Worm (Caenorhabditis elegans) whole organism, mixed stage, embryonic: ENCODE measurements around the gene Y50D7A.8.
A peak's percentile ranks its signal among the peaks of the same experiment; 100 is the strongest.

Experiments
- M03D4.4 ChIP-seq: sonication (generic microtip); optimal IDR thresholded peaks from 2 replicates; lab custom pipeline; 2017; ENCODE audit warnings: mild to moderate bottlenecking, missing genetic modification characterization, missing compliant biosample characterization
- bed-3 ChIP-seq: fragments of 200-800 bp; sonication (Bioruptor generic); optimal IDR thresholded peaks from 3 replicates; lab custom pipeline; 2018; ENCODE audit warnings: mild to moderate bottlenecking, missing genetic modification characterization, moderate library complexity, missing compliant biosample characterization
- ceh-39 ChIP-seq: fragments of 150-350 bp; optimal IDR thresholded peaks from 2 replicates; lab custom pipeline; 2014; ENCODE audit warnings: missing biosample characterization, missing genetic modification characterization
- ceh-43 ChIP-seq: fragments of 200-800 bp; sonication (Bioruptor generic); optimal IDR thresholded peaks from 2 replicates; lab custom pipeline; 2018; ENCODE audit warnings: mild to moderate bottlenecking, missing genetic modification characterization, moderate library complexity, missing compliant biosample characterization
- ceh-83 ChIP-seq: fragments of 200-800 bp; sonication (Bioruptor generic); optimal IDR thresholded peaks from 2 replicates; lab custom pipeline; 2018; ENCODE audit warnings: mild to moderate bottlenecking, missing genetic modification characterization, missing compliant biosample characterization
- ces-1 ChIP-seq: fragments of 150-350 bp; optimal IDR thresholded peaks from 2 replicates; lab custom pipeline; 2014; ENCODE audit warnings: missing biosample characterization, missing genetic modification reagents, missing genetic modification characterization
- cnd-1 ChIP-seq: fragments of 200-800 bp; sonication (Bioruptor generic); optimal IDR thresholded peaks from 2 replicates; lab custom pipeline; 2018; ENCODE audit warnings: mild to moderate bottlenecking, missing genetic modification characterization, missing compliant biosample characterization
- drap-1 ChIP-seq: fragments of 200-800 bp; sonication (Bioruptor generic); optimal IDR thresholded peaks from 3 replicates; lab custom pipeline; 2018; ENCODE audit warnings: mild to moderate bottlenecking, missing genetic modification characterization, missing compliant biosample characterization
- elt-1 ChIP-seq: sonication (generic microtip); optimal IDR thresholded peaks from 2 replicates; lab custom pipeline; 2017; ENCODE audit warnings: missing genetic modification characterization, mild to moderate bottlenecking, missing compliant biosample characterization, antibody characterized with exemption, moderate library complexity, borderline replicate concordance; ENCODE audit not compliant: insufficient read depth
- elt-3 ChIP-seq: fragments of 150-350 bp; optimal IDR thresholded peaks from 2 replicates; lab custom pipeline; 2014; ENCODE audit warnings: missing biosample characterization, missing genetic modification characterization
- flh-1 ChIP-seq: fragments of 200-800 bp; sonication (Bioruptor generic); optimal IDR thresholded peaks from 2 replicates; lab custom pipeline; 2018; ENCODE audit warnings: mild to moderate bottlenecking, missing genetic modification characterization, moderate library complexity, missing compliant biosample characterization
- ham-2 ChIP-seq: fragments of 200-800 bp; sonication (Bioruptor generic); optimal IDR thresholded peaks from 2 replicates; lab custom pipeline; 2018; ENCODE audit warnings: mild to moderate bottlenecking, missing genetic modification characterization, missing compliant biosample characterization
- hlh-1 ChIP-seq: fragments of 150-350 bp; optimal IDR thresholded peaks from 2 replicates; lab custom pipeline; 2014; ENCODE audit warnings: missing biosample characterization, missing genetic modification reagents, missing genetic modification characterization
- lin-13 ChIP-seq: fragments of 150-350 bp; optimal IDR thresholded peaks from 2 replicates; lab custom pipeline; 2014; ENCODE audit warnings: missing biosample characterization, missing genetic modification characterization
- lin-32 ChIP-seq: fragments of 200-800 bp; sonication (Bioruptor generic); optimal IDR thresholded peaks from 2 replicates; lab custom pipeline; 2018; ENCODE audit warnings: mild to moderate bottlenecking, missing genetic modification characterization, missing compliant biosample characterization
- lsy-2 ChIP-seq: fragments of 150-350 bp; optimal IDR thresholded peaks from 2 replicates; lab custom pipeline; 2014; ENCODE audit warnings: missing biosample characterization, missing genetic modification characterization
- mab-5 ChIP-seq: fragments of 150-350 bp; optimal IDR thresholded peaks from 2 replicates; lab custom pipeline; 2014; ENCODE audit warnings: missing biosample characterization, missing genetic modification characterization
- mep-1 ChIP-seq: fragments of 150-350 bp; optimal IDR thresholded peaks from 2 replicates; lab custom pipeline; 2017; ENCODE audit warnings: missing biosample characterization, missing genetic modification reagents, missing genetic modification characterization, inconsistent platforms
- mls-2 ChIP-seq: sonication (generic microtip); optimal IDR thresholded peaks from 2 replicates; lab custom pipeline; 2016; ENCODE audit warnings: mild to moderate bottlenecking, missing genetic modification characterization, moderate library complexity, missing compliant biosample characterization
- nhr-12 ChIP-seq: fragments of 150-350 bp; optimal IDR thresholded peaks from 2 replicates; lab custom pipeline; 2014; ENCODE audit warnings: missing biosample characterization, missing genetic modification characterization
- nhr-2 ChIP-seq: fragments of 150-350 bp; optimal IDR thresholded peaks from 2 replicates; lab custom pipeline; 2014; ENCODE audit warnings: missing biosample characterization, missing genetic modification characterization
- nhr-237 ChIP-seq: fragments of 150-350 bp; optimal IDR thresholded peaks from 2 replicates; lab custom pipeline; 2014; ENCODE audit warnings: missing biosample characterization, missing genetic modification characterization
- nhr-28 ChIP-seq: fragments of 150-350 bp; optimal IDR thresholded peaks from 2 replicates; lab custom pipeline; 2014; ENCODE audit warnings: missing biosample characterization, missing genetic modification characterization
- nhr-76 ChIP-seq: sonication (generic microtip); optimal IDR thresholded peaks from 2 replicates; lab custom pipeline; 2017; ENCODE audit warnings: missing biosample characterization, missing genetic modification characterization
- pha-4 ChIP-seq: fragments of 150-350 bp; optimal IDR thresholded peaks from 2 replicates; lab custom pipeline; 2018; ENCODE audit warnings: missing biosample characterization, missing genetic modification reagents, missing genetic modification characterization
- snpc-4 ChIP-seq: fragments of 150-350 bp; optimal IDR thresholded peaks from 2 replicates; lab custom pipeline; 2014; ENCODE audit warnings: missing biosample characterization, missing genetic modification characterization
- tbx-8 ChIP-seq: fragments of 200-800 bp; sonication (Bioruptor generic); optimal IDR thresholded peaks from 2 replicates; lab custom pipeline; 2018; ENCODE audit warnings: mild to moderate bottlenecking, missing genetic modification characterization, moderate library complexity, missing compliant biosample characterization
- unc-120 ChIP-seq: sonication (generic microtip); optimal IDR thresholded peaks from 2 replicates; lab custom pipeline; 2017; ENCODE audit warnings: missing genetic modification characterization, missing compliant biosample characterization; ENCODE audit not compliant: poor library complexity, severe bottlenecking
- unc-39 ChIP-seq: fragments of 150-350 bp; optimal IDR thresholded peaks from 2 replicates; lab custom pipeline; 2014; ENCODE audit warnings: missing biosample characterization, missing genetic modification characterization
- unc-62 ChIP-seq: fragments of 150-350 bp; optimal IDR thresholded peaks from 2 replicates; lab custom pipeline; 2014; ENCODE audit warnings: missing biosample characterization, missing genetic modification reagents, missing genetic modification characterization
- zip-8 ChIP-seq: fragments of 150-350 bp; optimal IDR thresholded peaks from 2 replicates; lab custom pipeline; 2014; ENCODE audit warnings: missing biosample characterization, missing genetic modification characterization
- ztf-11 ChIP-seq: fragments of 150-350 bp; optimal IDR thresholded peaks from 2 replicates; lab custom pipeline; 2014; ENCODE audit warnings: missing biosample characterization, missing genetic modification characterization

Gene Y50D7A.8

DNA sequence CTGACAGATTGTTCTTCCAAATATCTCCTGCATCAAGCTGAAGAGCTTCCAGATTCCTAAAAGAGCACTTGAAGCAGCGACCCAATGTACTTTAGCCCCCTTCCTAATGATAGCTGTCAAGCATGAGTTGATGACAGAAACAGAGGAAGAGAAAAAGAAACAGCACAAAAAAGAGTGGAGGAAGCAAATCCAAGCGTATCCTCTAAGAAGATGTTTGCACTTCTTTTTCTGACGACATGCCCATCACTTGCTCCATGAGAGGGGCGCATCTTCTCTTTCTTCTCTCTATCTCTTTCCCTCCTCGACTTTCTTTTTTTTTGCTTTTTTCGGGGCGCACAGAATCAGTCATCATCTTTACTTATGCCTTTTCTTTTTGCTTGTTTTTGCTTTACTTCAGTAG, 17.3 kb upstream of the Y50D7A.8 start:
- TF ChIP-seq ces-1 (GFP tag; lab: Kevin White, UChicago) (peak; percentile 3), nhr-2 (no peak)

- peak; percentile 99 for TF ChIP-seq zip-8 (tag; lab: Kevin White, UChicago)
- no peak for TF ChIP-seq ceh-39
- TF ChIP-seq mep-1 (tag; lab: Kevin White, UChicago) = no peak
- TF ChIP-seq nhr-237 (tag; lab: Kevin White, UChicago) = no peak
Measured at ce11 chrIII:358106-358505, 15.1 kb upstream of the Y50D7A.8 start.

- peak; percentile 38 for TF ChIP-seq zip-8 (tag; lab: Kevin White, UChicago)
- no peak for TF ChIP-seq mep-1 (tag; lab: Kevin White, UChicago)
- TF ChIP-seq, all 35 proteins: peak for 1
Measured at ce11 chrIII:356906-357901, 14.2 kb upstream of the Y50D7A.8 start.

ce11 chrIII:354545-355460, 11.8 kb upstream of the Y50D7A.8 start, which contains the start of gene gei-4:
gei-4 (minus strand) TSS chrIII:354800.
- TF ChIP-seq flh-1 (GFP tag; lab: Kevin White, UChicago) = no peak
- TF ChIP-seq ces-1 (GFP tag; lab: Kevin White, UChicago) = peak; percentile 81
- TF ChIP-seq M03D4.4 = peak; percentile 14
- TF ChIP-seq mls-2 = peak; percentile 74
- TF ChIP-seq unc-39 (tag; lab: Kevin White, UChicago) = peak; percentile 86
- TF ChIP-seq lin-32 = no peak
- TF ChIP-seq drap-1 (GFP tag; lab: Kevin White, UChicago) = peak; percentile 70
- TF ChIP-seq lin-13 (tag; lab: Kevin White, UChicago) = peak; percentile 16
- peak; percentile 37 for TF ChIP-seq mab-5 (tag; lab: Kevin White, UChicago)
- TF ChIP-seq snpc-4 (tag; lab: Kevin White, UChicago) = no peak
- TF ChIP-seq elt-3 (tag; lab: Kevin White, UChicago) = no peak
- peak; percentile 33 for TF ChIP-seq nhr-2
- peak; percentile 18 for TF ChIP-seq mep-1 (tag; lab: Kevin White, UChicago)
- no peak for TF ChIP-seq ceh-83 (GFP tag; lab: Kevin White, UChicago)
- no peak for TF ChIP-seq nhr-237 (tag; lab: Kevin White, UChicago)
- no peak for TF ChIP-seq zip-8 (tag; lab: Kevin White, UChicago)
- peak; percentile 79 for TF ChIP-seq unc-120 (tag; lab: Kevin White, UChicago)
- TF ChIP-seq cnd-1 (tag; lab: Kevin White, UChicago) = peak; percentile 43
- peak; percentile 95 for TF ChIP-seq ham-2
- no peak for TF ChIP-seq bed-3 (GFP tag; lab: Kevin White, UChicago)
- TF ChIP-seq nhr-12 (tag; lab: Kevin White, UChicago) = peak; percentile 50
- TF ChIP-seq lsy-2 (tag; lab: Kevin White, UChicago) = peak; percentile 46
- peak; percentile 15 for TF ChIP-seq hlh-1 (tag; lab: Kevin White, UChicago)
- TF ChIP-seq unc-62 (GFP tag; lab: Kevin White, UChicago) = peak; percentile 87
- TF ChIP-seq elt-1 (tag; lab: Kevin White, UChicago) = no peak
- TF ChIP-seq ztf-11 (tag; lab: Kevin White, UChicago) = peak; percentile 77
- peak; percentile 58 for TF ChIP-seq ceh-39
- TF ChIP-seq nhr-76 = peak; percentile 36
- TF ChIP-seq ceh-43 (GFP tag; lab: Kevin White, UChicago) = no peak
- TF ChIP-seq pha-4 = peak; percentile 43
- no peak for TF ChIP-seq tbx-8 (GFP tag; lab: Kevin White, UChicago)
- TF ChIP-seq nhr-28 (tag; lab: Kevin White, UChicago) = no peak
